Fruit fly (Drosophila melanogaster) Kc167 (cell line): Measurements from ENCODE around the gene bcn92.

Experiments
- Myc ChIP-seq: fragments of >200 bp; optimal IDR thresholded peaks from 2 replicates; lab custom pipeline; 2017; ENCODE audit warnings: missing external identifiers
- Sin3A ChIP-seq: fragments of >200 bp; optimal IDR thresholded peaks from 2 replicates; lab custom pipeline; 2018; ENCODE audit warnings: missing external identifiers
- h ChIP-seq: fragments of >200 bp; optimal IDR thresholded peaks from 3 replicates; lab custom pipeline; 2018; ENCODE audit warnings: missing external identifiers
- insv ChIP-seq: fragments of >200 bp; optimal IDR thresholded peaks from 3 replicates; lab custom pipeline; 2018; ENCODE audit warnings: missing external identifiers
- psq ChIP-seq: fragments of >200 bp; optimal IDR thresholded peaks from 2 replicates; lab custom pipeline; 2017; ENCODE audit warnings: missing external identifiers
- ttk ChIP-seq: sonication (Bioruptor generic); optimal IDR thresholded peaks from 2 replicates; lab custom pipeline; 2017; ENCODE audit warnings: missing external identifiers

The bcn92 gene

dm6 chrX:2103859-2104258 lies 45.6 kb downstream of the bcn92 start:
- TF ChIP-seq Sin3A (no peak), h (lab: Kevin White, UChicago) (no peak), psq (lab: Kevin White, UChicago) (no peak), ttk (lab: Kevin White, UChicago) (no peak), Myc (lab: Kevin White, UChicago) (no peak), insv (no peak)
